Worm (Caenorhabditis elegans) whole organism, L4/young adult: ENCODE results near the gene tap-1.

Experiments
- dao-5 ChIP-seq: sonication (generic microtip); optimal IDR thresholded peaks from 2 replicates; lab custom pipeline; 2016; ENCODE audit warnings: missing genotype, missing genetic modification characterization, moderate library complexity, missing compliant biosample characterization
- him-1 ChIP-seq: sonication (generic microtip); optimal IDR thresholded peaks from 2 replicates; lab custom pipeline; 2016; ENCODE audit warnings: missing genotype, missing genetic modification reagents, missing genetic modification characterization, missing compliant biosample characterization

- TF ChIP-seq dao-5, result no peak
- no peak for TF ChIP-seq him-1
Measured at ce11 chrX:14610093-14610763, 20.8 kb downstream of the tap-1 start.
